Fruit fly (Drosophila melanogaster): Measurements from ENCODE around the gene CG18641.

Gene CG18641

dm6 chr2L:2415109-2415508 lies at the start of gene CG18641:
CG18641 (minus strand) TSS chr2L:2415322.
- TF ChIP-seq Dll (optimal IDR thresholded peaks at IDR 0.05) = no peak
- TF ChIP-seq pan (optimal IDR thresholded peaks at IDR 0.05) = no peak
- no peak for TF ChIP-seq usp (GFP tag; optimal IDR thresholded peaks at IDR 0.05)
- no peak for TF ChIP-seq EcR (GFP tag; optimal IDR thresholded peaks at IDR 0.05)

- TF ChIP-seq CG8478 (optimal IDR thresholded peaks at IDR 0.05) = no peak
- TF ChIP-seq usp (GFP tag; optimal IDR thresholded peaks at IDR 0.05) = no peak
- no peak for TF ChIP-seq Dll (optimal IDR thresholded peaks at IDR 0.05)
- TF ChIP-seq EcR (GFP tag; optimal IDR thresholded peaks at IDR 0.05) = no peak
- TF ChIP-seq pan (optimal IDR thresholded peaks at IDR 0.05) = no peak
- TF ChIP-seq psq (optimal IDR thresholded peaks at IDR 0.05) = no peak
Measured at dm6 chr2L:2462306-2462844, 47.3 kb upstream of the CG18641 start.

dm6 chr2L:2461322-2461999 lies 46.3 kb upstream of the CG18641 start:
- no peak for TF ChIP-seq CG8478 (optimal IDR thresholded peaks at IDR 0.05)
- TF ChIP-seq usp (GFP tag; optimal IDR thresholded peaks at IDR 0.05) = no peak
- TF ChIP-seq Dll (optimal IDR thresholded peaks at IDR 0.05) = no peak
- no peak for TF ChIP-seq psq (optimal IDR thresholded peaks at IDR 0.05)
- no peak for TF ChIP-seq pan (optimal IDR thresholded peaks at IDR 0.05)
- no peak for TF ChIP-seq EcR (GFP tag; optimal IDR thresholded peaks at IDR 0.05)

dm6 chr2L:2459238-2459637 lies 44.1 kb upstream of the CG18641 start:
- no peak for TF ChIP-seq psq (optimal IDR thresholded peaks at IDR 0.05)
- no peak for TF ChIP-seq CG8478 (optimal IDR thresholded peaks at IDR 0.05)
- no peak for TF ChIP-seq EcR (GFP tag; optimal IDR thresholded peaks at IDR 0.05)
- no peak for TF ChIP-seq pan (optimal IDR thresholded peaks at IDR 0.05)
- no peak for TF ChIP-seq usp (GFP tag; optimal IDR thresholded peaks at IDR 0.05)
- no peak for TF ChIP-seq Dll (optimal IDR thresholded peaks at IDR 0.05)

- TF ChIP-seq EcR (GFP tag; optimal IDR thresholded peaks at IDR 0.05) (no peak), CG8478 (optimal IDR thresholded peaks at IDR 0.05) (no peak), psq (optimal IDR thresholded peaks at IDR 0.05) (no peak), pan (optimal IDR thresholded peaks at IDR 0.05) (no peak), Dll (optimal IDR thresholded peaks at IDR 0.05) (no peak), usp (GFP tag; optimal IDR thresholded peaks at IDR 0.05) (no peak)
Measured at dm6 chr2L:2456516-2457392, 41.6 kb upstream of the CG18641 start.

- no peak for TF ChIP-seq Dll (optimal IDR thresholded peaks at IDR 0.05)
- peak; percentile 47 for TF ChIP-seq CG8478 (optimal IDR thresholded peaks at IDR 0.05)
- no peak for TF ChIP-seq EcR (GFP tag; optimal IDR thresholded peaks at IDR 0.05)
Measured at dm6 chr2L:2454644-2455043, 39.5 kb upstream of the CG18641 start.

DNA sequence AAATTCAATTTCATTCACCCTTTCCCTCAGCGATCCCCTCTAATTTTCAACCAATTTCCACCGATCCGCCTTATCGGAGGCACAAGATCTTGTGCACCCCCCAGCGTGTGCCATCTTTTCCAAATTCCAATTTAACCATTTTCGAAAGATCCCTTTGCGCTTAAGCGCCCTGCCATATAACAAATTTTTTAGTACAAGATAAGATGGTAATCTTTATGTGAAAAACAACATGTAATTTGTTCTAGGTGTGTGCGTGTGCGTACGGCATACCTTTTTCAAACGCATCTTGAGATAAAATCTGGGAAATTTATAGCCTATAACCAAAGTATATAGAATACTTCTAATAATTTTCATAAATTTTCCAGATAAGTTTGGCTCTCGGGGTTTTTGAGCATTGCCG lies 38.7 kb upstream of the CG18641 start:
- TF ChIP-seq psq (optimal IDR thresholded peaks at IDR 0.05) (no peak), CG8478 (optimal IDR thresholded peaks at IDR 0.05) (no peak), EcR (GFP tag; optimal IDR thresholded peaks at IDR 0.05) (no peak), pan (optimal IDR thresholded peaks at IDR 0.05) (no peak), usp (GFP tag; optimal IDR thresholded peaks at IDR 0.05) (no peak)

DNA sequence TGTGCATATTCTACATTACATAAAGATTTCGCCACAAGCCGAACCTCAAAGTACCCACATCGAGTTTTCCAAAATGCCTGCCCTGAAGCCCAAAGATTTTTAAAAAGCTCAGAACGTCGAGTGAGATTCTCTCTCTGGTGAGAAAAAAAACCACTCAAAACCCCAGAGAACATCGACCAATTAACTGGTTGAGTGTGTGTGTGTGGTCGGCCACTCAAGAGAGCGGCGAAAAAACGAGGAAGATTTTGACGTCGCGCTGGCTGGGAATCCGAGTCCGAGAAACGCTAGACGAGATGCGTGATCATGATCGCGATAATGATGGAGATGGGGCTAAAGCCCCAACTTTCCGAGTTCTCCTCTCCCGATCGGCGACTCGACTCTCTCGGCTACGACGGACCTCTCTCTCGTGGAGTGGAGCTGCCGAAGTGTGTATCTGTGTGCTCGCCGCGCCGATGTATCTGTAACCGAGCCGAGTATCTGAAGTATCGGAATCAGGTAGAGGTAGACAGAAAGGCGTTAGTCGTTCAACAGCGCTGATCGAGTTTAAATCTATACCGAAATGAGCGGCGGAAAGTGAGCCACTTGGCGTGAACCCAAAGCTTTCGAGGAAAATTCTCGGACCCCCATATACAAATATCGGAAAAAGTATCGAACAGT lies 35.7 kb upstream of the CG18641 start:
- TF ChIP-seq pan (optimal IDR thresholded peaks at IDR 0.05) (no peak), usp (GFP tag; optimal IDR thresholded peaks at IDR 0.05) (no peak), Dll (optimal IDR thresholded peaks at IDR 0.05) (peak; percentile 68), CG8478 (optimal IDR thresholded peaks at IDR 0.05) (no peak), EcR (GFP tag; optimal IDR thresholded peaks at IDR 0.05) (no peak)

DNA sequence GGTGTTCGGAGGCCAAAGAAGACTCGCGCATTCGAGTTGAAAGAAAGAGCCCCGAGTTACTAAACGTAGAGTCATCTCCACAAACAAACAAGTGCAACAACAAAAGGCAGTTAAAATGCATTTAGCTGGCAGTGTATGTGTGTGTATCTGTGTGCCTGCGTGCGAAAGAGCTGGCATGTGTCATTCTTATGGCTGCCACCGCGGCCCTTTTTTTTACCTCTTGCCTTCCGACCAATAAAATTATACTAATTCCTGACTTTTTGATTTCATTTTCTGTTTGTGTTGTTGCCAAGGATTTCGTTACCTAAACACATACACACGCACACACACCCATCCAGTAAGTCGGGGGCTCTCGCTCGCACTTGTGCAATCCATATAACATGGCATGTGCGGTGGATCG lies 34.5 kb upstream of the CG18641 start:
- TF ChIP-seq psq (optimal IDR thresholded peaks at IDR 0.05) (no peak), usp (GFP tag; optimal IDR thresholded peaks at IDR 0.05) (no peak), pan (optimal IDR thresholded peaks at IDR 0.05) (no peak), EcR (GFP tag; optimal IDR thresholded peaks at IDR 0.05) (no peak), CG8478 (optimal IDR thresholded peaks at IDR 0.05) (no peak), Dll (optimal IDR thresholded peaks at IDR 0.05) (no peak)

- TF ChIP-seq usp (GFP tag; optimal IDR thresholded peaks at IDR 0.05) = no peak
- TF ChIP-seq Dll (optimal IDR thresholded peaks at IDR 0.05) = no peak
- no peak for TF ChIP-seq pan (optimal IDR thresholded peaks at IDR 0.05)
- TF ChIP-seq psq (optimal IDR thresholded peaks at IDR 0.05) = no peak
- TF ChIP-seq EcR (GFP tag; optimal IDR thresholded peaks at IDR 0.05) = no peak
- TF ChIP-seq CG8478 (optimal IDR thresholded peaks at IDR 0.05) = no peak
Measured at dm6 chr2L:2448514-2448913, 33.4 kb upstream of the CG18641 start.

DNA sequence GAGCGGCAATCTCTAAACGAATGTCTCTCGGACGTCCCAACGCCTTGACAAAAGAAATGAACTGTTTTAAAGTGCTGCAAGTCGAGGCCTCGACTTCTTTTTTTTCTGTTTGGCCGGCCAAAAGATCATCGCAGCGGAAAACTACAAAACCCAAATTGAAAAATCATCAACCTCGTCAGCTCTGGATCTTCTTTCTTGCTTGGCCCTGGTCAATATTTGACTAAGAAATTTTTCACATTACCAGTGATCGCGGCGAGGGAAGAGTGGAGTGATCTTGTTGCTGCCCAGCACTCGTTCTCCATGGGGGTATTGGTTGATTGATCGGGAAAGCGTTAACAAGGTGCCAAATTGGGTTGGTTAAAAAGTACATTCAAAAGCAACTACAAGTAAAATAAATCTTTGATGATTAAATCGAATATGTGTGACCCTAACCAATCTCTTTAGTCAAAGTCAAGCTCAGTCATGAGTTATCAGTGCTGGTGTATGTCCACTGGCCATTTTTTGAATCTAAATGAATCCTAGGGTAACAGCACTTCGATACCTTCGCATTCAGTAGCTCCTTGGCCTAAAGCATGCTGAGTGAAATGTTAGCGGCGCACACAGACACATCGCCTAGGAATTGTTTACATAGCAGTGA lies 23.6 kb upstream of the CG18641 start:
- TF ChIP-seq CG8478 (optimal IDR thresholded peaks at IDR 0.05) (no peak), pan (optimal IDR thresholded peaks at IDR 0.05) (no peak), Dll (optimal IDR thresholded peaks at IDR 0.05) (no peak), psq (optimal IDR thresholded peaks at IDR 0.05) (no peak), EcR (GFP tag; optimal IDR thresholded peaks at IDR 0.05) (no peak), usp (GFP tag; optimal IDR thresholded peaks at IDR 0.05) (no peak)
